Worm (Caenorhabditis elegans) whole organism, L4 larva: ENCODE results near the gene F09G8.10.

Experiments
- ama-1 ChIP-seq: fragments of 150-350 bp; optimal IDR thresholded peaks from 2 replicates; lab custom pipeline; 2014; ENCODE audit warnings: inconsistent platforms, mixed read lengths
- ceh-44 ChIP-seq: fragments of 200-800 bp; sonication (Bioruptor generic); IDR thresholded peaks from 2 replicates; pipeline ENCODE4 v1.3.6; 2022; ENCODE audit warnings: missing genetic modification reagents, missing genetic modification characterization, missing compliant biosample characterization
- dmd-9 ChIP-seq: fragments of 200-800 bp; sonication (Bioruptor generic); IDR thresholded peaks from 2 replicates; pipeline ENCODE4 v1.3.6; 2022; ENCODE audit warnings: missing genetic modification reagents, missing genetic modification characterization, missing compliant biosample characterization
- nhr-111 ChIP-seq: fragments of 200-800 bp; sonication (Bioruptor generic); optimal IDR thresholded peaks from 2 replicates; lab custom pipeline; 2018; ENCODE audit warnings: mild to moderate bottlenecking, missing genetic modification characterization, missing compliant biosample characterization
- pqm-1 ChIP-seq: sonication (generic microtip); optimal IDR thresholded peaks from 2 replicates; lab custom pipeline; 2017; ENCODE audit warnings: missing biosample characterization, missing genetic modification characterization
- tag-97 ChIP-seq: fragments of 200-800 bp; sonication (Bioruptor generic); IDR thresholded peaks from 2 replicates; pipeline ENCODE4 v1.3.6; 2022; ENCODE audit warnings: missing genetic modification characterization, missing compliant biosample characterization
- tra-1 ChIP-seq: fragments of 200-800 bp; sonication (Bioruptor generic); IDR thresholded peaks from 2 replicates; pipeline ENCODE4 v1.3.6; 2022; ENCODE audit warnings: missing genetic modification reagents, missing genetic modification characterization, missing compliant biosample characterization
- unc-130 ChIP-seq: sonication (generic microtip); optimal IDR thresholded peaks from 2 replicates; lab custom pipeline; 2016; ENCODE audit warnings: missing genetic modification reagents, missing genetic modification characterization, missing compliant biosample characterization
- ztf-11 ChIP-seq: fragments of 150-350 bp; optimal IDR thresholded peaks from 2 replicates; lab custom pipeline; 2014; ENCODE audit warnings: missing biosample characterization, missing genetic modification characterization

DNA sequence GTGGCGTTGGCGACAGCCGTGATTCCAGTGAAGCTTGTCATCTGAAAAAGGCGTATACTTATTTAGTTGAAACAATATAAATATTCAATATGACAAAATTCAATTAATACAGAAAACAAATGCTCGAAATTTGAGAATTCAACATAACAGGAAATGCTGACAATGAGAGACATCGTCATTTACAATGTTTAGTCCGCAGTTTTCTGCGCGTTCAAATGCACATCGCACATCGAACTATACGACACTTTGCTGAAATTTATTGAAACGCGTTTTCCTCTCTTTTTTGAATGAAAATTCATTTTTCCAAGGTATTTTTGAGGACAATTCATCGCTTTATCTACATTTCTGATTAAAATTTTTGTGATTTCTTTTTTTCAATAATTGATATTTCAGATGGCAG, 27.9 kb downstream of the F09G8.10 start, which contains the start of the genes pbs-6 and cids-1:
- TF ChIP-seq nhr-111 (GFP tag; lab: Kevin White, UChicago) (no peak), tra-1 (GFP tag; lab: Robert Waterston, UW) (no peak), pqm-1 (tag; lab: Kevin White, UChicago) (no peak), unc-130 (GFP tag; lab: Kevin White, UChicago) (no peak), tag-97 (GFP tag; lab: Robert Waterston, UW) (no peak), ztf-11 (no peak), ceh-44 (GFP tag; lab: Robert Waterston, UW) (no peak), ama-1 (lab: Kevin White, UChicago) (no peak), dmd-9 (GFP tag; lab: Robert Waterston, UW) (no peak)
